Worm (Caenorhabditis elegans): ENCODE results near the gene C26B2.2.

The C26B2.2 gene

ce11 chrIV:8042897-8043296 lies 21.0 kb upstream of the C26B2.2 start:
- TF ChIP-seq unc-62 (GFP tag; optimal IDR thresholded peaks at IDR 0.05 in 1 of 2) (no peak), unc-62 (tag; optimal IDR thresholded peaks at IDR 0.05) (no peak), mxl-3 (GFP tag; optimal IDR thresholded peaks at IDR 0.05) (peak; percentile 20), mdl-1 (tag; optimal IDR thresholded peaks at IDR 0.05) (peak in 1 of 2 experiments; percentile 37), pha-4 (GFP tag; IDR thresholded peaks at IDR 0.05) (no peak), pha-4 (tag; optimal IDR thresholded peaks at IDR 0.05) (no peak), nhr-28 (tag; optimal IDR thresholded peaks at IDR 0.05) (peak; percentile 40), nhr-25 (tag; optimal IDR thresholded peaks at IDR 0.05; ENCODE audit: borderline replicate concordance, insufficient read depth) (peak; percentile 19), aha-1 (tag) (no peak), lin-13 (GFP tag; optimal IDR thresholded peaks at IDR 0.05) (no peak), nhr-111 (GFP tag; optimal IDR thresholded peaks at IDR 0.05) (no peak)

ce11 chrIV:8042005-8042404 lies 20.1 kb upstream of the C26B2.2 start:
- peak; percentile 77 for TF ChIP-seq hlh-11 (tag; optimal IDR thresholded peaks at IDR 0.05)
- peak in 1 of 2 experiments; percentile 97 for TF ChIP-seq unc-62 (GFP tag; optimal IDR thresholded peaks at IDR 0.05 in 1 of 2)
- no peak for TF ChIP-seq unc-62 (tag; optimal IDR thresholded peaks at IDR 0.05)
- TF ChIP-seq madf-9 (GFP tag; conservative IDR thresholded peaks at IDR 0.05): no peak
- TF ChIP-seq gei-8 (GFP tag; optimal IDR thresholded peaks at IDR 0.05): peak; percentile 38
- TF ChIP-seq dve-1 (tag; optimal IDR thresholded peaks at IDR 0.05; ENCODE audit: insufficient read depth): peak; percentile 34
- TF ChIP-seq mdl-1 (tag; optimal IDR thresholded peaks at IDR 0.05): peak in 1 of 2 experiments; percentile 66
- TF ChIP-seq ces-1 (GFP tag; optimal IDR thresholded peaks at IDR 0.05): no peak
- peak; percentile 77 for TF ChIP-seq nhr-48 (tag; optimal IDR thresholded peaks at IDR 0.05)
- TF ChIP-seq hlh-30 (tag; optimal IDR thresholded peaks at IDR 0.05; ENCODE audit: insufficient read depth): peak; percentile 27
- no peak for TF ChIP-seq egl-27 (tag; optimal IDR thresholded peaks at IDR 0.05)
- TF ChIP-seq mxl-3 (GFP tag; optimal IDR thresholded peaks at IDR 0.05): peak; percentile 54
- peak; percentile 56 for TF ChIP-seq cey-2 (tag; optimal IDR thresholded peaks at IDR 0.05; ENCODE audit: borderline replicate concordance, insufficient read depth)
- no peak for TF ChIP-seq T26A8.4 (GFP tag; IDR thresholded peaks at IDR 0.05)
- TF ChIP-seq nhr-25 (tag; optimal IDR thresholded peaks at IDR 0.05; ENCODE audit: borderline replicate concordance, insufficient read depth): peak; percentile 38
- peak; percentile 75 for TF ChIP-seq nhr-28 (tag; optimal IDR thresholded peaks at IDR 0.05)
- peak; percentile 61; the same call in 1 of the 2 replicates for TF ChIP-seq tra-1 (GFP tag; IDR thresholded peaks at IDR 0.05)
- peak; percentile 38; the same call in 1 of the 2 replicates for TF ChIP-seq dmd-6 (GFP tag; IDR thresholded peaks at IDR 0.05)

- TF ChIP-seq aha-1 (tag) (peak; percentile 80), aly-2 (tag; optimal IDR thresholded peaks at IDR 0.05) (no peak), unc-62 (GFP tag; optimal IDR thresholded peaks at IDR 0.05 in 1 of 2) (peak in 1 of 2 experiments; percentile 92), unc-62 (tag; optimal IDR thresholded peaks at IDR 0.05) (no peak), F44E2.7 (GFP tag; IDR thresholded peaks at IDR 0.05) (no peak), ZK546.5 (tag; optimal IDR thresholded peaks at IDR 0.05) (no peak), fos-1 (tag; optimal IDR thresholded peaks at IDR 0.05) (no peak), snpc-4 (tag; optimal IDR thresholded peaks at IDR 0.05) (no peak), ztf-11 (tag; optimal IDR thresholded peaks at IDR 0.05) (no peak), rbr-2 (tag; optimal IDR thresholded peaks at IDR 0.05) (peak; percentile 43), egl-43 (GFP tag; IDR thresholded peaks at IDR 0.05) (no peak), daf-19 (GFP tag; conservative IDR thresholded peaks at IDR 0.05) (no peak), snpc-1.2 (GFP tag; IDR thresholded peaks at IDR 0.05) (no peak), mxl-3 (GFP tag; optimal IDR thresholded peaks at IDR 0.05) (no peak), mep-1 (tag; optimal IDR thresholded peaks at IDR 0.05) (peak; percentile 46), gei-8 (GFP tag; optimal IDR thresholded peaks at IDR 0.05) (no peak), F37D6.2 (tag; optimal IDR thresholded peaks at IDR 0.05) (no peak), Y48G9A.11 (GFP tag; IDR thresholded peaks at IDR 0.05) (no peak), lsy-2 (tag; optimal IDR thresholded peaks at IDR 0.05) (peak in 1 of 2 experiments; percentile 26), dve-1 (tag; optimal IDR thresholded peaks at IDR 0.05; ENCODE audit: insufficient read depth) (peak; percentile 11), nhr-42 (GFP tag; IDR thresholded peaks at IDR 0.05) (no peak), pqm-1 (tag; optimal IDR thresholded peaks at IDR 0.05) (no peak), ctbp-1 (GFP tag; IDR thresholded peaks at IDR 0.05) (peak; percentile 71; the same call in 1 of the 2 replicates), tag-97 (GFP tag; IDR thresholded peaks at IDR 0.05) (no peak), fkh-10 (GFP tag; optimal IDR thresholded peaks at IDR 0.05) (peak; percentile 89), Y5F2A.4 (GFP tag; optimal IDR thresholded peaks at IDR 0.05) (no peak), mes-2 (tag; optimal IDR thresholded peaks at IDR 0.05; ENCODE audit: poor library complexity, severe bottlenecking) (no peak), php-3 (GFP tag; IDR thresholded peaks at IDR 0.05) (no peak)
These were observed 18.8 kb upstream of the C26B2.2 start for ce11 chrIV:8040610-8041317.
